Worm (Caenorhabditis elegans): Measurements from ENCODE around the gene F58E2.3.

DNA sequence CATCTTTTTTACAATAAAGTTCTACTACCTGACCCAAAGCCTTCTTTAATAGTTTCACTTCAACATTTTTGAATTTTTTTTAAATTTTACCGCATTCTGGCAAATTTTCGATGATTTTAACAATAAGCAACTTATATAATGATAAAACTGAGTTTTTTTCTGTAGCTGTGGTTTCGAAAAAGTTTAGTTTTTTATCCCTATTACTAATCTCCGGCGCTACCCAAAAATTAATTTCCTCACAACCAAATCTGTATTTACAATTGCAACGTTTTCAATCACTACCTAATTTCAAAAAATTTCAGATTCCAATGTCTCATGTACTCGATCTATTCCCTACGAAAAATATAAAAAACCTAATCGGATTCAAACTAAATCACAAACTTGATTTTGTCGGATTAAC lies at the start of gene F58E2.3:
- no peak for TF ChIP-seq ama-1 (optimal IDR thresholded peaks at IDR 0.05)
- TF ChIP-seq mdl-1 (tag; optimal IDR thresholded peaks at IDR 0.05) = no peak
- no peak for TF ChIP-seq fkh-10 (GFP tag; optimal IDR thresholded peaks at IDR 0.05)
- TF ChIP-seq egl-27 (tag; optimal IDR thresholded peaks at IDR 0.05) = no peak
- TF ChIP-seq nhr-11 (tag; optimal IDR thresholded peaks at IDR 0.05) = no peak
- no peak for TF ChIP-seq ztf-11 (tag; optimal IDR thresholded peaks at IDR 0.05)
- TF ChIP-seq pqm-1 (tag; optimal IDR thresholded peaks at IDR 0.05) = no peak
- no peak for TF ChIP-seq lin-15B (tag; optimal IDR thresholded peaks at IDR 0.05)
- no peak for TF ChIP-seq zag-1 (tag; optimal IDR thresholded peaks at IDR 0.05)
- no peak for TF ChIP-seq fkh-2 (tag; optimal IDR thresholded peaks at IDR 0.05)
- no peak for TF ChIP-seq elt-1 (tag; optimal IDR thresholded peaks at IDR 0.05)
- TF ChIP-seq snpc-4 (tag; optimal IDR thresholded peaks at IDR 0.05) = no peak

Measured in whole organism, L3 larva.